In the genomic region with DNA sequence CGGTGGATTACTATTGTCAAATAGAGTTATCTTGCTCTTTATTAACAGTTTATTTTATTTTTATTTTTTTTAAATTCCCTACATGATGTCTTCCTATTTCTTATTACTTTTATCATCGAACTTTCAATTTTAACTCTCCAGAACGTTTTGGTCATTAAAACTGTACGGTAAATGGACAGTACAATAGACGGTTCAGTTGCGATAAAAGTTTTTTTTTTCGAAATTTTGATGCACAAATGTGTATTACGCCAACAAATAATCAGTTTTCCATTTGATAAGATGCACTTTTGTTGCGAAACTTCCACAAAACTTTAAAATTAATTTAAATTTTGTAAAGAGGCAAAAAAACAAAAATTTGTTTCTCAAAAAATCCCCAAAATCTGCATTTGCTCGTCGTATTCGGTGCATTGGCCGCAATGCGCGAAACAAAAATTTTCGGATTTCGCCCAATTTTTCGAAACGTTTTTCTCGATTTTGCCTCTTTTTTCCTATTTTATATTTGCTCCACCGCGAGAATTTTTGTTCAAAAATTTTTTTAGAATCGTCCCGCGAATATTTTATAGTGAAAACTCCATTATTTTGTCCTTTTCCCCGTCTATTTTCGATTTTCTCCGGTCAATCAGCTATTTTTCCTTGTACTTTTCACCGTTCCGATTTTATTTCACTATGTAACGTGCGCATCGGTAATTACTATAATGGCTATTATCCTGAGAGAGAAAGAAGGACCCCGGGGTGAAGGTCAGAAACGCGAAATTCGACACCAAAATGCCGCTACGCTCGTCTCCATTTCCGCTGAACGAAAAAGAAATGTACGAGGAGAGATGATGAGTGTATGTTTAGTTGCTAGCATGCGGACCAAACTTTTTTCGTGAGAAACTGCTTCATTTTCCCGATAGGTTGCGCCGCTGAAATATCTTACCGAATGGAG, we compare ENCODE assay signal across 2 worm cellular contexts.
TF ChIP-seq lines count a peak whose summit lies in the region.

No protein-coding gene starts in this region.

TF ChIP-seq in whole organism, L2 larva, 48 proteins besides CTCF, POLR2A, EP300 and RAD21 (continued from another document):
- no peak for TF ChIP-seq lsy-2 (tag; optimal IDR thresholded peaks at IDR 0.05; lab: Kevin White, UChicago)
- TF ChIP-seq unc-39 (tag; optimal IDR thresholded peaks at IDR 0.05; lab: Kevin White, UChicago) = no peak
- TF ChIP-seq nhr-6 (tag; optimal IDR thresholded peaks at IDR 0.05; lab: Kevin White, UChicago) = no peak

TF ChIP-seq in whole organism, young adult, 124 proteins besides CTCF, POLR2A, EP300 and RAD21 (continued from another document):
- TF ChIP-seq ztf-26 (tag; optimal IDR thresholded peaks at IDR 0.05; lab: Kevin White, UChicago) (no peak), D2030.7 (GFP tag; IDR thresholded peaks at IDR 0.05; lab: Robert Waterston, UW) (peak; percentile 78), F57A8.1 (GFP tag; optimal IDR thresholded peaks at IDR 0.05; lab: Kevin White, UChicago) (no peak), nhr-80 (tag; optimal IDR thresholded peaks at IDR 0.05; lab: Kevin White, UChicago) (peak; percentile 49), xnd-1 (tag; optimal IDR thresholded peaks at IDR 0.05; lab: Kevin White, UChicago) (peak; percentile 66), ceh-91 (GFP tag; IDR thresholded peaks at IDR 0.05; lab: Robert Waterston, UW) (peak; percentile 76), efl-1 (GFP tag; optimal IDR thresholded peaks at IDR 0.05; lab: Kevin White, UChicago) (peak; percentile 87)
